Fruit fly (Drosophila melanogaster) whole organism, embryonic: ENCODE measurements around the gene scyl.

Experiments
- Bteb2 ChIP-seq: fragments of 200-800 bp; sonication (Bioruptor generic); optimal IDR thresholded peaks from 2 replicates; lab custom pipeline; 2016; ENCODE audit warnings: missing biosample characterization, missing genetic modification characterization
- CG10274 ChIP-seq: fragments of 200-800 bp; sonication (Bioruptor generic); optimal IDR thresholded peaks from 3 replicates; lab custom pipeline; 2017; ENCODE audit warnings: missing biosample characterization, mild to moderate bottlenecking, missing genetic modification characterization
- CG10565 ChIP-seq: fragments of 200-800 bp; sonication (Bioruptor generic); optimal IDR thresholded peaks from 3 replicates; lab custom pipeline; 2016; ENCODE audit warnings: missing biosample characterization, mild to moderate bottlenecking, missing genetic modification characterization
- CG11696 ChIP-seq: fragments of 200-800 bp; sonication (Bioruptor generic); IDR thresholded peaks from 2 replicates; pipeline ENCODE4 v1.3.6; 2022; ENCODE audit warnings: missing biosample characterization, missing genetic modification characterization
- CG12071 ChIP-seq: fragments of 200-800 bp; sonication (Bioruptor generic); optimal IDR thresholded peaks from 3 replicates; lab custom pipeline; 2018; ENCODE audit warnings: missing biosample characterization, mild to moderate bottlenecking, missing genetic modification characterization
- CG12155 ChIP-seq: fragments of 200-800 bp; sonication (Bioruptor generic); optimal IDR thresholded peaks from 3 replicates; lab custom pipeline; 2016; ENCODE audit warnings: missing biosample characterization, missing genetic modification characterization
- CG14050 ChIP-seq: fragments of 200-800 bp; sonication (Bioruptor generic); IDR thresholded peaks from 3 replicates; pipeline ENCODE4 v1.3.6; 2022; ENCODE audit warnings: missing biosample characterization, missing genetic modification characterization
- CG1647 ChIP-seq: fragments of 200-800 bp; sonication (Bioruptor generic); optimal IDR thresholded peaks from 3 replicates; lab custom pipeline; 2016; ENCODE audit warnings: missing biosample characterization, missing genetic modification characterization
- CG16779 ChIP-seq: fragments of 200-800 bp; sonication (Bioruptor generic); IDR thresholded peaks from 2 replicates; pipeline ENCODE4 v1.3.6; 2022; ENCODE audit warnings: missing biosample characterization, missing genetic modification characterization
- CG18764 ChIP-seq: fragments of 200-800 bp; sonication (Bioruptor generic); optimal IDR thresholded peaks from 3 replicates; lab custom pipeline; 2016; ENCODE audit warnings: missing biosample characterization, missing genetic modification characterization
- CG31224 ChIP-seq: fragments of 200-800 bp; sonication (Bioruptor generic); IDR thresholded peaks from 2 replicates; pipeline ENCODE4 v1.3.6; 2022; ENCODE audit warnings: missing biosample characterization, missing genetic modification characterization
- CG32532 ChIP-seq: fragments of 200-800 bp; sonication (Bioruptor generic); IDR thresholded peaks from 2 replicates; pipeline ENCODE4 v1.3.6; 2022; ENCODE audit warnings: missing biosample characterization, missing genetic modification characterization
- CG3838 ChIP-seq: fragments of 200-800 bp; sonication (Bioruptor generic); optimal IDR thresholded peaks from 3 replicates; lab custom pipeline; 2016; ENCODE audit warnings: missing biosample characterization, missing genetic modification characterization
- CG4328 ChIP-seq: fragments of 200-800 bp; sonication (Bioruptor generic); optimal IDR thresholded peaks from 3 replicates; lab custom pipeline; 2017; ENCODE audit warnings: missing biosample characterization, missing genetic modification reagents, missing genetic modification characterization
- CG6791 ChIP-seq: fragments of 200-800 bp; sonication (Bioruptor generic); IDR thresholded peaks from 3 replicates; pipeline ENCODE4 v1.3.6; 2022; ENCODE audit warnings: missing biosample characterization, missing genetic modification characterization; ENCODE audit not compliant: partially characterized antibody
- CG9797 ChIP-seq: fragments of 200-800 bp; sonication (Bioruptor generic); optimal IDR thresholded peaks from 3 replicates; lab custom pipeline; 2018; ENCODE audit warnings: missing biosample characterization, mild to moderate bottlenecking, missing genetic modification characterization
- CTCF ChIP-seq: fragments of 200-800 bp; sonication (Bioruptor generic); optimal IDR thresholded peaks from 2 replicates; lab custom pipeline; 2017; ENCODE audit warnings: missing biosample characterization, mild to moderate bottlenecking, missing genetic modification characterization, moderate library complexity
- Doc3 ChIP-seq: fragments of 200-800 bp; sonication (Bioruptor generic); IDR thresholded peaks from 3 replicates; pipeline ENCODE4 v1.3.6; 2022; ENCODE audit warnings: missing biosample characterization, missing genetic modification characterization; ENCODE audit not compliant: partially characterized antibody
- Eip74EF ChIP-seq, 2 experiments: fragments of 200-800 bp in 1 of 2; fragments of >200 bp in 1 of 2; sonication (Bioruptor generic) in 1 of 2; optimal IDR thresholded peaks; 2 replicates each; lab custom pipeline; 2017 to 2019; ENCODE audit warnings: missing biosample characterization in 2 of 2, missing genetic modification characterization in 2 of 2, mild to moderate bottlenecking in 1 of 2, moderate library complexity in 1 of 2
- Elba2 ChIP-seq: fragments of 200-800 bp; sonication (Bioruptor generic); optimal IDR thresholded peaks from 3 replicates; lab custom pipeline; 2016; ENCODE audit warnings: missing biosample characterization, missing genetic modification characterization
- Fer1 ChIP-seq: fragments of 200-800 bp; sonication (Bioruptor generic); optimal IDR thresholded peaks from 2 replicates; lab custom pipeline; 2017; ENCODE audit warnings: missing biosample characterization, mild to moderate bottlenecking, missing genetic modification characterization
- H15 ChIP-seq: fragments of 200-800 bp; sonication (Bioruptor generic); IDR thresholded peaks from 3 replicates; pipeline ENCODE4 v1.3.6; 2022; ENCODE audit warnings: missing biosample characterization, missing genetic modification characterization
- NFAT ChIP-seq: fragments of 200-800 bp; sonication (Bioruptor generic); IDR thresholded peaks from 2 replicates; pipeline ENCODE4 v1.3.6; 2022; ENCODE audit warnings: missing biosample characterization, missing genetic modification characterization
- Poxn ChIP-seq: fragments of 200-800 bp; sonication (Bioruptor generic); IDR thresholded peaks from 2 replicates; pipeline ENCODE4 v1.3.6; 2022; ENCODE audit warnings: missing biosample characterization, missing genetic modification characterization
- aop ChIP-seq: fragments of 200-800 bp; sonication (Bioruptor generic); IDR thresholded peaks from 2 replicates; pipeline ENCODE4 v1.3.6; 2022; ENCODE audit warnings: missing biosample characterization, missing genetic modification characterization
- bigmax ChIP-seq: fragments of 200-800 bp; sonication (Bioruptor generic); optimal IDR thresholded peaks from 2 replicates; lab custom pipeline; 2018; ENCODE audit warnings: missing biosample characterization, mild to moderate bottlenecking, missing genetic modification characterization
- cas ChIP-seq: fragments of 200-800 bp; sonication (Bioruptor generic); IDR thresholded peaks from 2 replicates; pipeline ENCODE4 v1.3.6; 2022; ENCODE audit warnings: missing biosample characterization, missing genetic modification characterization
- caup ChIP-seq: fragments of 200-800 bp; sonication (Bioruptor generic); optimal IDR thresholded peaks from 3 replicates; lab custom pipeline; 2017; ENCODE audit warnings: missing biosample characterization, mild to moderate bottlenecking, missing genetic modification characterization, moderate library complexity; ENCODE audit not compliant: severe bottlenecking
- chinmo ChIP-seq: fragments of 200-800 bp; sonication (Bioruptor generic); IDR thresholded peaks from 4 replicates; pipeline ENCODE4 v1.3.6; 2022; ENCODE audit warnings: missing biosample characterization, missing genetic modification characterization; ENCODE audit not compliant: partially characterized antibody
- corto ChIP-seq: fragments of 200-800 bp; sonication (Bioruptor generic); optimal IDR thresholded peaks from 2 replicates; lab custom pipeline; 2016; ENCODE audit warnings: missing biosample characterization, mild to moderate bottlenecking, missing genetic modification characterization, moderate library complexity
- danr ChIP-seq: fragments of 200-800 bp; sonication (Bioruptor generic); IDR thresholded peaks from 2 replicates; pipeline ENCODE4 v1.3.6; 2022; ENCODE audit warnings: missing biosample characterization, missing genetic modification characterization
- dimm ChIP-seq: fragments of 200-800 bp; sonication (Bioruptor generic); IDR thresholded peaks from 2 replicates; pipeline ENCODE4 v1.3.6; 2022; ENCODE audit warnings: missing biosample characterization, missing genetic modification characterization
- esg ChIP-seq: fragments of 200-800 bp; sonication (Bioruptor generic); conservative IDR thresholded peaks from 2 replicates; pipeline ENCODE4 v1.3.6; 2022; ENCODE audit warnings: missing biosample characterization, missing genetic modification characterization
- fd64A ChIP-seq: fragments of 200-800 bp; sonication (Bioruptor generic); optimal IDR thresholded peaks from 3 replicates; lab custom pipeline; 2018; ENCODE audit warnings: missing biosample characterization, mild to moderate bottlenecking, missing genetic modification characterization
- fd96Cb ChIP-seq: fragments of 200-800 bp; sonication (Bioruptor generic); optimal IDR thresholded peaks from 2 replicates; lab custom pipeline; 2018; ENCODE audit warnings: missing biosample characterization, mild to moderate bottlenecking, missing genetic modification characterization, moderate library complexity
- fu2 ChIP-seq: fragments of 200-800 bp; sonication (Bioruptor generic); optimal IDR thresholded peaks from 2 replicates; lab custom pipeline; 2016; ENCODE audit warnings: missing biosample characterization, missing genetic modification characterization
- gcm ChIP-seq: fragments of 200-800 bp; sonication (Bioruptor generic); optimal IDR thresholded peaks from 2 replicates; lab custom pipeline; 2019; ENCODE audit warnings: missing biosample characterization, mild to moderate bottlenecking, missing genetic modification characterization, moderate library complexity
- grau ChIP-seq: fragments of 200-800 bp; optimal IDR thresholded peaks from 3 replicates; lab custom pipeline; 2019; ENCODE audit warnings: missing biosample characterization, mild to moderate bottlenecking, missing genetic modification characterization, moderate library complexity
- grn ChIP-seq: fragments of 200-800 bp; sonication (Bioruptor generic); optimal IDR thresholded peaks from 3 replicates; lab custom pipeline; 2017; ENCODE audit warnings: missing biosample characterization, missing genetic modification characterization
- hth ChIP-seq: fragments of >200 bp; optimal IDR thresholded peaks from 2 replicates; lab custom pipeline; 2017; ENCODE audit warnings: inconsistent platforms
- jigr1 ChIP-seq: fragments of 200-800 bp; sonication (Bioruptor generic); IDR thresholded peaks from 3 replicates; pipeline ENCODE4 v1.3.6; 2022; ENCODE audit warnings: missing biosample characterization, missing genetic modification characterization
- mam ChIP-seq: fragments of 200-800 bp; sonication (Bioruptor generic); optimal IDR thresholded peaks from 3 replicates; lab custom pipeline; 2016; ENCODE audit warnings: missing biosample characterization, missing genetic modification characterization
- schlank ChIP-seq: fragments of 200-800 bp; sonication (Bioruptor generic); optimal IDR thresholded peaks from 2 replicates; lab custom pipeline; 2018; ENCODE audit warnings: missing biosample characterization, mild to moderate bottlenecking, missing genetic modification characterization
- sim ChIP-seq: fragments of 200-800 bp; sonication (Bioruptor generic); IDR thresholded peaks from 2 replicates; pipeline ENCODE4 v1.3.6; 2022; ENCODE audit warnings: missing biosample characterization, missing genetic modification characterization
- sisA ChIP-seq: fragments of 200-800 bp; sonication (Bioruptor generic); IDR thresholded peaks from 2 replicates; pipeline ENCODE4 v1.3.6; 2022; ENCODE audit warnings: missing biosample characterization, missing genetic modification characterization
- tgo ChIP-seq: fragments of 200-800 bp; sonication (Bioruptor generic); IDR thresholded peaks from 3 replicates; pipeline ENCODE4 v1.3.6; 2022; ENCODE audit warnings: missing biosample characterization, missing genetic modification characterization
- tx ChIP-seq: fragments of 200-800 bp; sonication (Bioruptor generic); optimal IDR thresholded peaks from 2 replicates; lab custom pipeline; 2016; ENCODE audit warnings: missing biosample characterization, missing genetic modification characterization
- unc-4 ChIP-seq: fragments of 200-800 bp; sonication (Bioruptor generic); IDR thresholded peaks from 2 replicates; pipeline ENCODE4 v1.3.6; 2022; ENCODE audit warnings: missing biosample characterization, missing genetic modification characterization; ENCODE audit not compliant: partially characterized antibody
- zen ChIP-seq: fragments of 200-800 bp; sonication (Bioruptor generic); optimal IDR thresholded peaks from 3 replicates; lab custom pipeline; 2018; ENCODE audit warnings: missing biosample characterization, mild to moderate bottlenecking, missing genetic modification characterization, moderate library complexity

The scyl gene

DNA sequence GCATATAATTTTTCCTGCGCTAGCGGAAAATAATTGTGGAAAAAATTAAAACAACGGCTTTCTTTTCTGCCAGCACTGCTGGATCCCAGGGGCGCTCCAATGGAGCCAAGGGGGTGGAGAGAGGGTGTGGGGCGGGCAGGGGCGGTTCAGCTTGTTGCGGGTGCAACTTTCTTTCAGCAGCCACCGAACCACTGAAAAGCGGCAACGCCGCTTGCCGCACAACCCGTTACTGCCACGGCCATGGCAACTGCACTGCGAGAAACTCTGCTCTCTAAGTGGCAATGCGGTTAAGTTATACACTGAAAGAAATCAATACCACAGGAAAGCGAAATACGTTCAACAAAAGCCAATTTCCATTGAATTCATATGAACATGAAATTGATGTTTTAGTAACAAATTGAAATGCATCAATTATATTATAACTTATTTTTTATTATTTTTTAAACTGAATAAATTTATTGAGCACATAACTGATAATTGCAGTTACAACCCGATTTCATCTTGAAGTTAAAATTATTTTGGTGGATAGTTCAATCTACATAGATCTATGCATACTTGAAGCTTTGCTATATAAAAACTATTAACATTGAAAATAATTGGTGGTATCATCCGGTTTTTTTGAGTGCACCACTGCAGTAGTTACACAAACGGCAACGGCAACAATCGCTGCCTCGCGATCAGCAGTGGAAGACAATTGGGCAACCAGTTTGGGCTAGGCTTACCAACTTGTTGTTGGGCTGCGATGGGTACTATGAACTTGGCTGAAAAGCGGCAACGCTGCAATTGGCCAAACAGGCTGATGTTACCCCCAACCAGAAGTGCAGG, 4.3 kb downstream of the scyl start (continued):
- peak; percentile 87 for TF ChIP-seq NFAT
- TF ChIP-seq fd96Cb = peak; percentile 86
- no peak for TF ChIP-seq Doc3 (GFP tag; lab: Robert Waterston, UW)
- TF ChIP-seq Elba2 (GFP tag; lab: Kevin White, UChicago) = no peak
- TF ChIP-seq caup (GFP tag; lab: Kevin White, UChicago) = peak; percentile 72
- TF ChIP-seq cas (GFP tag; lab: Robert Waterston, UW) = peak; percentile 36; the same call in 1 of the 2 replicates
- TF ChIP-seq Bteb2 (GFP tag; lab: Kevin White, UChicago) = peak; percentile 1
- TF ChIP-seq corto (GFP tag; lab: Kevin White, UChicago) = no peak
- TF ChIP-seq CG11696 (GFP tag; lab: Robert Waterston, UW) = peak; percentile 60
- TF ChIP-seq fu2 (GFP tag; lab: Kevin White, UChicago) = no peak
- TF ChIP-seq CG32532 (GFP tag; lab: Robert Waterston, UW) = peak; percentile 80
- peak; percentile 28 for TF ChIP-seq tx (GFP tag; lab: Kevin White, UChicago)
- peak; percentile 73 for TF ChIP-seq CG12155 (GFP tag; lab: Kevin White, UChicago)
- TF ChIP-seq CG10274 (GFP tag; lab: Kevin White, UChicago) = peak; percentile 58
- peak; percentile 23; the same call in 1 of the 2 replicates for TF ChIP-seq aop
- TF ChIP-seq CG3838 (GFP tag; lab: Kevin White, UChicago) = peak; percentile 26
- TF ChIP-seq sim (GFP tag; lab: Robert Waterston, UW) = no peak
- peak; percentile 36; the same call in 1 of the 3 replicates for TF ChIP-seq CG14050 (GFP tag; lab: Robert Waterston, UW)
- TF ChIP-seq zen (tag; lab: Kevin White, UChicago) = peak; percentile 74
- TF ChIP-seq H15 = peak; percentile 63
- no peak for TF ChIP-seq hth (lab: Kevin White, UChicago)
- TF ChIP-seq esg (GFP tag; lab: Robert Waterston, UW) = 0 out of 2 replicates have a peak, but pooled peaks have one; percentile 40
- TF ChIP-seq Poxn (GFP tag; lab: Robert Waterston, UW) = peak; percentile 48; the same call in 1 of the 2 replicates
- TF ChIP-seq grau (tag; lab: Kevin White, UChicago) = peak; percentile 82
- no peak for TF ChIP-seq jigr1
- TF ChIP-seq danr (GFP tag; lab: Robert Waterston, UW) = no peak
- TF ChIP-seq grn (GFP tag; lab: Kevin White, UChicago) = peak; percentile 37
- TF ChIP-seq tgo (GFP tag; lab: Robert Waterston, UW) = peak; percentile 47
- TF ChIP-seq Eip74EF (GFP tag; optimal IDR thresholded peaks at IDR 0.05; lab: Kevin White, UChicago) = peak in 1 of 2 experiments; percentile 79
- TF ChIP-seq CTCF = peak; percentile 42
- TF ChIP-seq fd64A = peak; percentile 14
- peak; percentile 20 for TF ChIP-seq CG9797
- TF ChIP-seq sisA = peak; percentile 77
- peak; percentile 33 for TF ChIP-seq CG12071
- peak; percentile 76 for TF ChIP-seq gcm (GFP tag; lab: Kevin White, UChicago)
- no peak for TF ChIP-seq bigmax (GFP tag; lab: Kevin White, UChicago)
- peak; percentile 71 for TF ChIP-seq CG4328 (GFP tag; lab: Kevin White, UChicago)
- peak; percentile 39 for TF ChIP-seq CG1647 (GFP tag; lab: Kevin White, UChicago)
- peak; percentile 33; the same call in 1 of the 2 replicates for TF ChIP-seq CG31224 (GFP tag; lab: Robert Waterston, UW)
- TF ChIP-seq CG16779 = peak; percentile 78
- peak; percentile 78 for TF ChIP-seq Fer1 (GFP tag; lab: Kevin White, UChicago)
- TF ChIP-seq dimm (GFP tag; lab: Robert Waterston, UW) = no peak
- TF ChIP-seq mam (GFP tag; lab: Kevin White, UChicago) = peak; percentile 45
- peak; percentile 65 for TF ChIP-seq CG18764 (GFP tag; lab: Kevin White, UChicago)
- peak; percentile 19 for TF ChIP-seq CG10565 (GFP tag; lab: Kevin White, UChicago)
- TF ChIP-seq schlank (tag; lab: Kevin White, UChicago) = peak; percentile 24
- TF ChIP-seq CG6791 (GFP tag; lab: Robert Waterston, UW) = peak; percentile 76; the same call in 2 of the 3 replicates
- 0 out of 4 replicates have a peak, but pooled peaks have one; percentile 53 for TF ChIP-seq chinmo
- no peak for TF ChIP-seq unc-4
